In the genomic region with DNA sequence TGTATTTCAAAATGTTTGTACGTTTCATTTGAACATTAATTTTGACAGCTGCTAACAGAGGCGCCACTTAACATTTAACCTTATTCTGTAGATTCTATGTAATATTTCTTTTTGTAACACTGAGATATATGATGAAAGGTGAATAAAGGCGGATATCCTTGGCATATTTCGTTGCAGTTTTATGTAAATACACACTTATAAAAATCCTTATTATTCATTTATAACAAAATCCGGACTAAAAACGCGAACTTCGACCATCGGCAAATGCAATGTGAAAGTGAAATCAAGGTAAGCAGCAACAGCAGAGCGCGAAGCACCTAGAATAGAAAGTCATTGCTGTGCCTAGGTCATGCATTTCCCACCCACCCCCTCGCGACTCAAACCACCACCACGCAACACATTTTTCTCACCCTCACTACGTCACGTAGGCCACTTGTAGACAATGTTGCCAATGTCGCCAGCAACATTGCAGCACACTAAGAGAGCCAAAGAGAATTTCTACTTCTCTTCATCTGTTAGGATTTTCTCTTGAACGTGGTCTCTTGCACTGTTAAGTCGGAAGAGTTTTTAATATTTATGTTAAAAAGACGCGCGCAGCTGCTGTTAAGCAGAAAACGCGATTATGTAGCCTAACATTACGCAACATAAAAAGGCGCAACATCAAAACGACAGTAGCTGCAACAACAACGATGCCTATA, we compare ENCODE assay signal across 3 fruit fly cellular contexts.
TF ChIP-seq lines count a peak whose summit lies in the region.

No protein-coding gene starts in this region.

TF ChIP-seq in whole organism, adult, 20 proteins besides CTCF, POLR2A, EP300 and RAD21 (continued from another document):
- no peak for TF ChIP-seq ovo (GFP tag; optimal IDR thresholded peaks at IDR 0.05; lab: Kevin White, UChicago)

TF ChIP-seq in whole organism, embryonic, 481 proteins besides CTCF, POLR2A, EP300 and RAD21 (continued from another document and continues in another):
- TF ChIP-seq Trl (optimal IDR thresholded peaks at IDR 0.05; lab: Kevin White, UChicago) (peak; percentile 91), Trl (GFP tag; optimal IDR thresholded peaks at IDR 0.05; lab: Kevin White, UChicago) (no peak), maf-S (GFP tag; optimal IDR thresholded peaks at IDR 0.05; lab: Kevin White, UChicago) (no peak), ind (GFP tag; optimal IDR thresholded peaks at IDR 0.05; lab: Kevin White, UChicago) (no peak), CG9437 (GFP tag; optimal IDR thresholded peaks at IDR 0.05; lab: Kevin White, UChicago) (peak; percentile 92), Spps (tag; optimal IDR thresholded peaks at IDR 0.05; lab: Kevin White, UChicago) (no peak), sug (tag; optimal IDR thresholded peaks at IDR 0.05; lab: Kevin White, UChicago) (no peak), ab (GFP tag; optimal IDR thresholded peaks at IDR 0.05; lab: Kevin White, UChicago) (no peak), her (GFP tag; optimal IDR thresholded peaks at IDR 0.05; lab: Kevin White, UChicago) (no peak), CG18011 (GFP tag; optimal IDR thresholded peaks at IDR 0.05; lab: Kevin White, UChicago) (no peak), CG10565 (GFP tag; optimal IDR thresholded peaks at IDR 0.05; lab: Kevin White, UChicago) (no peak), CG13894 (tag; optimal IDR thresholded peaks at IDR 0.05; lab: Kevin White, UChicago) (no peak), sisA (GFP tag; IDR thresholded peaks at IDR 0.05; lab: Robert Waterston, UW) (no peak), D (optimal IDR thresholded peaks at IDR 0.05; lab: Kevin White, UChicago) (no peak), D (GFP tag; optimal IDR thresholded peaks at IDR 0.05; lab: Kevin White, UChicago) (no peak), CG13296 (GFP tag; optimal IDR thresholded peaks at IDR 0.05; lab: Kevin White, UChicago) (no peak), al (GFP tag; IDR thresholded peaks at IDR 0.05; lab: Robert Waterston, UW) (no peak), peb (GFP tag; IDR thresholded peaks at IDR 0.05; lab: Robert Waterston, UW) (no peak), Bteb2 (GFP tag; optimal IDR thresholded peaks at IDR 0.05; lab: Kevin White, UChicago) (no peak), hbn (GFP tag; IDR thresholded peaks at IDR 0.05; lab: Robert Waterston, UW; ENCODE audit: partially characterized antibody) (0 out of 2 replicates have a peak, but pooled peaks have one; percentile 39), CG15479 (GFP tag; optimal IDR thresholded peaks at IDR 0.05; lab: Kevin White, UChicago) (peak; percentile 23), Chrac-16 (GFP tag; optimal IDR thresholded peaks at IDR 0.05; lab: Kevin White, UChicago) (no peak), CG8359 (GFP tag; optimal IDR thresholded peaks at IDR 0.05; lab: Kevin White, UChicago; ENCODE audit: borderline replicate concordance) (peak; percentile 74), abd-A (tag; optimal IDR thresholded peaks at IDR 0.05; lab: Kevin White, UChicago) (no peak), odd (GFP tag; optimal IDR thresholded peaks at IDR 0.05; lab: Kevin White, UChicago) (no peak), ERR (GFP tag; optimal IDR thresholded peaks at IDR 0.05; lab: Kevin White, UChicago) (no peak), CG32767 (GFP tag; IDR thresholded peaks at IDR 0.05; lab: Robert Waterston, UW) (no peak), jing (GFP tag; optimal IDR thresholded peaks at IDR 0.05; lab: Kevin White, UChicago) (no peak), chinmo (GFP tag; IDR thresholded peaks at IDR 0.05; lab: Robert Waterston, UW; ENCODE audit: partially characterized antibody) (peak; percentile 90; the same call in 3 of the 4 replicates), CG7372 (GFP tag; IDR thresholded peaks at IDR 0.05; lab: Robert Waterston, UW) (no peak), CG10654 (GFP tag; optimal IDR thresholded peaks at IDR 0.05; lab: Kevin White, UChicago) (no peak), Taf1 (GFP tag; IDR thresholded peaks at IDR 0.05; lab: Robert Waterston, UW) (no peak), CG11504 (tag; optimal IDR thresholded peaks at IDR 0.05; lab: Kevin White, UChicago) (peak; percentile 100), zen2 (GFP tag; IDR thresholded peaks at IDR 0.05; lab: Robert Waterston, UW; ENCODE audit: partially characterized antibody) (peak; percentile 69; the same call in 2 of the 3 replicates), pum (GFP tag; optimal IDR thresholded peaks at IDR 0.05; lab: Kevin White, UChicago) (no peak), repo (GFP tag; optimal IDR thresholded peaks at IDR 0.05; lab: Kevin White, UChicago) (no peak), CG1529 (GFP tag; optimal IDR thresholded peaks at IDR 0.05; lab: Kevin White, UChicago) (no peak), D19A (tag; optimal IDR thresholded peaks at IDR 0.05; lab: Kevin White, UChicago) (no peak), CG10267 (tag; optimal IDR thresholded peaks at IDR 0.05; lab: Kevin White, UChicago) (no peak), CG3163 (GFP tag; optimal IDR thresholded peaks at IDR 0.05; lab: Kevin White, UChicago) (peak; percentile 98), tap (tag; optimal IDR thresholded peaks at IDR 0.05; lab: Kevin White, UChicago) (no peak), CG12071 (GFP tag; optimal IDR thresholded peaks at IDR 0.05; lab: Kevin White, UChicago) (no peak), Ets97D (GFP tag; optimal IDR thresholded peaks at IDR 0.05; lab: Kevin White, UChicago) (no peak), CG17612 (GFP tag; IDR thresholded peaks at IDR 0.05; lab: Robert Waterston, UW) (no peak), sens (GFP tag; lab: Kevin White, UChicago) (peak; percentile 50), klu (GFP tag; IDR thresholded peaks at IDR 0.05; lab: Robert Waterston, UW) (no peak), Dfd (GFP tag; optimal IDR thresholded peaks at IDR 0.05; lab: Kevin White, UChicago) (no peak), tgo (GFP tag; IDR thresholded peaks at IDR 0.05; lab: Robert Waterston, UW) (no peak), Dll (GFP tag; IDR thresholded peaks at IDR 0.05; lab: Robert Waterston, UW; ENCODE audit: partially characterized antibody) (peak; percentile 43; the same call in 1 of the 4 replicates), Optix (GFP tag; IDR thresholded peaks at IDR 0.05; lab: Robert Waterston, UW) (no peak), Ssrp (tag; optimal IDR thresholded peaks at IDR 0.05; lab: Kevin White, UChicago) (no peak), CG4617 (GFP tag; optimal IDR thresholded peaks at IDR 0.05; lab: Kevin White, UChicago; ENCODE audit: borderline replicate concordance) (no peak), dysf (GFP tag; IDR thresholded peaks at IDR 0.05; lab: Robert Waterston, UW) (no peak), CG30020 (tag; optimal IDR thresholded peaks at IDR 0.05; lab: Kevin White, UChicago) (no peak), CG4820 (GFP tag; optimal IDR thresholded peaks at IDR 0.05; lab: Kevin White, UChicago) (no peak), bowl (GFP tag; IDR thresholded peaks at IDR 0.05; lab: Robert Waterston, UW) (no peak), CG2678 (tag; optimal IDR thresholded peaks at IDR 0.05; lab: Kevin White, UChicago) (no peak), gcm (GFP tag; optimal IDR thresholded peaks at IDR 0.05; lab: Kevin White, UChicago) (no peak), Hey (tag; optimal IDR thresholded peaks at IDR 0.05; lab: Kevin White, UChicago) (no peak), crol (GFP tag; IDR thresholded peaks at IDR 0.05; lab: Robert Waterston, UW) (peak; percentile 83), pros (GFP tag; optimal IDR thresholded peaks at IDR 0.05; lab: Kevin White, UChicago) (peak; percentile 45), CG6689 (GFP tag; IDR thresholded peaks at IDR 0.05; lab: Robert Waterston, UW) (no peak), CG2120 (GFP tag; optimal IDR thresholded peaks at IDR 0.05; lab: Kevin White, UChicago) (no peak)

TF ChIP-seq in whole organism, prepupa, 60 proteins besides CTCF, POLR2A, EP300 and RAD21 (continued from another document):
- no peak for TF ChIP-seq salr (GFP tag; optimal IDR thresholded peaks at IDR 0.05; lab: Kevin White, UChicago)
